Fruit fly (Drosophila melanogaster) whole organism, wandering third instar larva: ENCODE results near the gene Cdc5.

Experiments
- Abd-B ChIP-seq: fragments of >200 bp; optimal IDR thresholded peaks from 2 replicates; lab custom pipeline; 2017; ENCODE audit warnings: missing biosample characterization, missing genetic modification characterization
- CG32264 ChIP-seq: fragments of 200-800 bp; sonication (Bioruptor generic); optimal IDR thresholded peaks from 2 replicates; lab custom pipeline; 2016; ENCODE audit warnings: missing biosample characterization, missing genetic modification characterization
- CG9705 ChIP-seq: fragments of 200-800 bp; sonication (Bioruptor generic); optimal IDR thresholded peaks from 2 replicates; lab custom pipeline; 2018; ENCODE audit warnings: missing biosample characterization, mild to moderate bottlenecking, missing genetic modification characterization
- CrebA ChIP-seq: fragments of 200-800 bp; sonication (Bioruptor generic); optimal IDR thresholded peaks from 2 replicates; lab custom pipeline; 2016; ENCODE audit warnings: missing biosample characterization, mild to moderate bottlenecking, missing genetic modification characterization, borderline replicate concordance
- Dfd ChIP-seq: fragments of >200 bp; optimal IDR thresholded peaks from 2 replicates; lab custom pipeline; 2017; ENCODE audit warnings: missing biosample characterization, missing genetic modification characterization
- Dif ChIP-seq: fragments of 200-275, 200-300 bp; sonication (Bioruptor generic); optimal IDR thresholded peaks from 2 replicates; lab custom pipeline; 2018; ENCODE audit warnings: missing biosample characterization, missing genetic modification characterization; ENCODE audit not compliant: partially characterized antibody
- GATAd ChIP-seq: sonication (Bioruptor generic); optimal IDR thresholded peaks from 2 replicates; lab custom pipeline; 2016; ENCODE audit warnings: missing biosample characterization, missing genetic modification characterization
- HLH106 ChIP-seq: fragments of 200-800 bp; optimal IDR thresholded peaks from 3 replicates; lab custom pipeline; 2019; ENCODE audit warnings: missing biosample characterization, mild to moderate bottlenecking, missing genetic modification characterization, moderate library complexity
- Hnf4 ChIP-seq: fragments of 200-800 bp; sonication (Bioruptor generic); optimal IDR thresholded peaks from 2 replicates; lab custom pipeline; 2016; ENCODE audit warnings: missing biosample characterization, mild to moderate bottlenecking, missing genetic modification characterization
- Hr78 ChIP-seq: fragments of >200 bp; optimal IDR thresholded peaks from 2 replicates; lab custom pipeline; 2017; ENCODE audit warnings: missing biosample characterization, missing genetic modification characterization
- Hr83 ChIP-seq: fragments of 200-300 bp; sonication (Bioruptor generic); optimal IDR thresholded peaks from 2 replicates; lab custom pipeline; 2016; ENCODE audit warnings: missing biosample characterization, mild to moderate bottlenecking, missing genetic modification characterization, moderate library complexity; ENCODE audit not compliant: poor library complexity, severe bottlenecking
- Jra ChIP-seq: sonication (Bioruptor generic); optimal IDR thresholded peaks from 2 replicates; lab custom pipeline; 2016; ENCODE audit warnings: missing biosample characterization, missing genetic modification characterization
- Mio ChIP-seq: sonication (Bioruptor generic); optimal IDR thresholded peaks from 2 replicates; lab custom pipeline; 2016; ENCODE audit warnings: missing biosample characterization, missing genetic modification characterization
- Myc ChIP-seq: fragments of >200 bp; optimal IDR thresholded peaks from 2 replicates; lab custom pipeline; 2017
- N ChIP-seq: fragments of >200 bp; optimal IDR thresholded peaks from 2 replicates; lab custom pipeline; 2018; ENCODE audit warnings: missing biosample characterization, missing external identifiers, missing genetic modification characterization
- OdsH ChIP-seq: fragments of 200-800 bp; sonication (Bioruptor generic); optimal IDR thresholded peaks from 2 replicates; lab custom pipeline; 2016; ENCODE audit warnings: missing biosample characterization, mild to moderate bottlenecking, missing genetic modification characterization
- Rel ChIP-seq, 2 experiments: fragments of 200-800 bp; sonication (Bioruptor generic) in 1 of 2; optimal IDR thresholded peaks; 2 replicates in 1 of 2; 3 replicates in 1 of 2; lab custom pipeline; 2016 to 2019; ENCODE audit warnings: mild to moderate bottlenecking in 2 of 2, missing biosample characterization in 2 of 2, missing genetic modification characterization in 2 of 2, moderate library complexity in 1 of 2
- Sp1 ChIP-seq: fragments of 200-800 bp; sonication (Bioruptor generic); optimal IDR thresholded peaks from 3 replicates; lab custom pipeline; 2019; ENCODE audit warnings: missing biosample characterization, mild to moderate bottlenecking, missing genetic modification characterization, moderate library complexity
- Vsx2 ChIP-seq: fragments of 200-300, 225-300 bp; sonication (Bioruptor generic); optimal IDR thresholded peaks from 2 replicates; lab custom pipeline; 2018; ENCODE audit warnings: missing biosample characterization, missing genetic modification characterization; ENCODE audit not compliant: partially characterized antibody
- br ChIP-seq: fragments of 200-800 bp; sonication (Bioruptor generic); optimal IDR thresholded peaks from 2 replicates; lab custom pipeline; 2016; ENCODE audit warnings: missing biosample characterization, missing genetic modification characterization
- brk ChIP-seq: fragments of 200-800 bp; sonication (Bioruptor generic); optimal IDR thresholded peaks from 2 replicates; lab custom pipeline; 2016; ENCODE audit warnings: missing biosample characterization, mild to moderate bottlenecking, missing genetic modification characterization
- dl ChIP-seq, 2 experiments: fragments of 175-275, 200-275 bp in 1 of 2; fragments of 200-275 bp in 1 of 2; sonication (Bioruptor generic); optimal IDR thresholded peaks; lab custom pipeline; 2018; ENCODE audit warnings: mild to moderate bottlenecking in 2 of 2, missing biosample characterization in 2 of 2, missing genetic modification characterization in 2 of 2, moderate library complexity in 2 of 2; ENCODE audit not compliant: partially characterized antibody in 2 of 2, insufficient read depth in 1 of 2
- dmrt93B ChIP-seq: fragments of 200-800 bp; sonication (Bioruptor generic); optimal IDR thresholded peaks from 2 replicates; lab custom pipeline; 2018; ENCODE audit warnings: missing biosample characterization, mild to moderate bottlenecking, missing genetic modification characterization
- dsf ChIP-seq: sonication (Bioruptor generic); optimal IDR thresholded peaks from 2 replicates; lab custom pipeline; 2016; ENCODE audit warnings: missing biosample characterization, missing genetic modification characterization, borderline replicate concordance
- ey ChIP-seq: fragments of 200-800 bp; sonication (Bioruptor generic); optimal IDR thresholded peaks from 2 replicates; lab custom pipeline; 2016; ENCODE audit warnings: missing biosample characterization, missing genetic modification characterization
- foxo ChIP-seq, 2 experiments: fragments of 200-800 bp; sonication (Bioruptor generic); optimal IDR thresholded peaks; 2 replicates in 1 of 2; 3 replicates in 1 of 2; lab custom pipeline; 2016 to 2017; ENCODE audit warnings: missing biosample characterization in 2 of 2, missing genetic modification characterization in 2 of 2
- fru ChIP-seq: fragments of 200-800 bp; sonication (Bioruptor generic); optimal IDR thresholded peaks from 3 replicates; lab custom pipeline; 2016; ENCODE audit warnings: missing biosample characterization, mild to moderate bottlenecking, missing genetic modification characterization
- h ChIP-seq: fragments of 200-800 bp; sonication (Bioruptor generic); optimal IDR thresholded peaks from 3 replicates; lab custom pipeline; 2016; ENCODE audit warnings: missing biosample characterization, mild to moderate bottlenecking, missing genetic modification characterization
- jim ChIP-seq: fragments of 175-275, 200-325 bp; sonication (Bioruptor generic); optimal IDR thresholded peaks from 2 replicates; lab custom pipeline; 2016; ENCODE audit warnings: missing biosample characterization, mild to moderate bottlenecking, missing genetic modification characterization
- lola ChIP-seq: fragments of >200 bp; optimal IDR thresholded peaks from 2 replicates; lab custom pipeline; 2017; ENCODE audit warnings: missing biosample characterization, missing genetic modification characterization
- pan ChIP-seq: fragments of >200 bp; optimal IDR thresholded peaks from 2 replicates; lab custom pipeline; 2017
- psq ChIP-seq: fragments of 200-800 bp; sonication (Bioruptor generic); optimal IDR thresholded peaks from 3 replicates; lab custom pipeline; 2017; ENCODE audit warnings: missing biosample characterization, mild to moderate bottlenecking, missing genetic modification characterization, moderate library complexity
- rgr ChIP-seq: fragments of 200-800 bp; sonication (Bioruptor generic); optimal IDR thresholded peaks from 3 replicates; lab custom pipeline; 2016; ENCODE audit warnings: missing biosample characterization, mild to moderate bottlenecking, missing genetic modification characterization
- sage ChIP-seq: fragments of 200-800 bp; sonication (Bioruptor generic); optimal IDR thresholded peaks from 2 replicates; lab custom pipeline; 2016; ENCODE audit warnings: missing biosample characterization, mild to moderate bottlenecking, missing genetic modification characterization
- sv ChIP-seq: fragments of 200-800 bp; sonication (Bioruptor generic); optimal IDR thresholded peaks from 3 replicates; lab custom pipeline; 2016; ENCODE audit warnings: missing biosample characterization, missing genetic modification characterization
- tai ChIP-seq: sonication (Bioruptor generic); optimal IDR thresholded peaks from 2 replicates; lab custom pipeline; 2016; ENCODE audit warnings: missing biosample characterization, missing genetic modification characterization
- usp ChIP-seq: fragments of >200 bp; optimal IDR thresholded peaks from 2 replicates; lab custom pipeline; 2017; ENCODE audit warnings: missing biosample characterization, missing genetic modification characterization
- woc ChIP-seq: sonication (Bioruptor generic); optimal IDR thresholded peaks from 2 replicates; lab custom pipeline; 2016; ENCODE audit warnings: missing biosample characterization, mild to moderate bottlenecking, missing genetic modification characterization

Cdc5 gene

DNA sequence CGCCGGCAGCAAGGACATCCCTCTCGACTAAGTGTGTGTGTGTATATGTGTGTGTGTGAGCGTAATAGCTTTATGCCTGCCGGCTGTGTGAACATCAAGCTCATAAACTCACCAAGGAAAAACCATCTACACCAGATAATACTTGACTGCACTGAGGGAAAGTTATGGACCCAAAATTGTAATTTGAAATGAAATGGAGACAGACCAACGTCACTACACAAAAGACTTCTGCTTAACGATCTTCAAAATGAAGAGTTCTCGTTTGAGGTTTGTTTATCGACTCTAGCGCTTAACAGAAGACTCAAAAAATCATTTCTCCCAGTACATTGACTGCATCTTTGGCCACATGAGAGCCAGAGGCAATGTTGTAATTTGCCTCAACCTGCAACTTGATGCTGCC, 26.9 kb upstream of the Cdc5 start:
- TF ChIP-seq Hr83 (GFP tag; lab: Kevin White, UChicago) (no peak), Hr78 (GFP tag; lab: Kevin White, UChicago) (no peak), OdsH (GFP tag; lab: Kevin White, UChicago) (peak; percentile 46), Jra (no peak), sage (GFP tag; lab: Kevin White, UChicago) (no peak), fru (GFP tag; lab: Kevin White, UChicago) (peak; percentile 71), brk (GFP tag; lab: Kevin White, UChicago) (no peak), Sp1 (peak; percentile 39), lola (GFP tag; lab: Kevin White, UChicago) (no peak), N (GFP tag; lab: Kevin White, UChicago) (no peak), CG32264 (no peak), woc (GFP tag; lab: Kevin White, UChicago) (peak; percentile 50), tai (GFP tag; lab: Kevin White, UChicago) (no peak), dmrt93B (peak; percentile 20), sv (no peak), Abd-B (no peak), foxo (GFP tag; optimal IDR thresholded peaks at IDR 0.05; lab: Kevin White, UChicago) (peak in 1 of 2 experiments; percentile 60), dl (GFP tag; optimal IDR thresholded peaks at IDR 0.05; lab: Kevin White, UChicago; ENCODE audit: insufficient read depth in 1 of 2, partially characterized antibody in 2 of 2) (no peak), Rel (GFP tag; optimal IDR thresholded peaks at IDR 0.05; lab: Kevin White, UChicago) (no peak), Rel (tag; optimal IDR thresholded peaks at IDR 0.05; lab: Kevin White, UChicago) (no peak), dsf (no peak), jim (GFP tag; lab: Kevin White, UChicago) (no peak), rgr (GFP tag; lab: Kevin White, UChicago) (peak; percentile 52), psq (GFP tag; lab: Kevin White, UChicago) (peak; percentile 43), Myc (lab: Kevin White, UChicago) (no peak), Hnf4 (GFP tag; lab: Kevin White, UChicago) (peak; percentile 23), GATAd (GFP tag; lab: Kevin White, UChicago) (no peak), Dif (GFP tag; lab: Kevin White, UChicago) (no peak), h (peak; percentile 52), HLH106 (tag; lab: Kevin White, UChicago) (peak; percentile 43), Mio (GFP tag; lab: Kevin White, UChicago) (no peak), usp (GFP tag; lab: Kevin White, UChicago) (no peak), CG9705 (no peak), CrebA (GFP tag; lab: Kevin White, UChicago) (no peak), pan (lab: Kevin White, UChicago) (no peak), Dfd (GFP tag; lab: Kevin White, UChicago) (no peak), ey (GFP tag; lab: Kevin White, UChicago) (peak; percentile 59), Vsx2 (GFP tag; lab: Kevin White, UChicago) (no peak), br (GFP tag; lab: Kevin White, UChicago) (peak; percentile 59)
- TF ChIP-seq, all 38 proteins: peak for 13

DNA sequence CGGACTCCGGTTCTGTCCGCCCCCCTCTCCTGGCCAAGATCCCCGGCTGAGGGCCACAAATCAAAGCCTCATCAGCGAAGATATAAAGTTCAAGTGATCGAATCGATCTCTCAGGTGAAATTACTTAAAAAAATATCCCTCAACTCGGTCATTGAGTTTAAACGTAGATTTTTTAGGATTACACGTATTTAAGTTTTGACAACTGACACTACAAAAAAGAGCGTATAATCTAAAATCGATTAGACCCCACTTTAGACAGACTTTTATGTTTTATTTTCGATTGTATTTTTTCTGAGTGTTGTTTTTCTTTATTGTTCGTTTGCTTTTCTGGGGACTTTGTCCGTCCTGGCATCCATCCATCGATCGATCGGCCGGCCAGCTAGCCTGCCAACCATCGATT, 23.9 kb upstream of the Cdc5 start:
- TF ChIP-seq psq (GFP tag; lab: Kevin White, UChicago) (no peak), h (peak; percentile 4), fru (GFP tag; lab: Kevin White, UChicago) (no peak), pan (lab: Kevin White, UChicago) (no peak), OdsH (GFP tag; lab: Kevin White, UChicago) (peak; percentile 3), br (GFP tag; lab: Kevin White, UChicago) (peak; percentile 11), foxo (GFP tag; optimal IDR thresholded peaks at IDR 0.05; lab: Kevin White, UChicago) (peak in 1 of 2 experiments; percentile 16), jim (GFP tag; lab: Kevin White, UChicago) (no peak), sage (GFP tag; lab: Kevin White, UChicago) (no peak), rgr (GFP tag; lab: Kevin White, UChicago) (peak; percentile 3), Hr78 (GFP tag; lab: Kevin White, UChicago) (no peak), sv (no peak), Hr83 (GFP tag; lab: Kevin White, UChicago) (no peak), CG9705 (no peak), CG32264 (no peak), Dfd (GFP tag; lab: Kevin White, UChicago) (no peak)
